Fruit fly (Drosophila melanogaster) whole organism, pupa: Measurements from ENCODE around the gene Eig71Ec.

Experiments used
- CG10348 ChIP-seq: fragments of 200-800 bp; sonication (Bioruptor generic); IDR thresholded peaks from 2 replicates; pipeline ENCODE4 v1.3.6; 2022; ENCODE audit warnings: missing biosample characterization, missing genetic modification characterization
- CG13204 ChIP-seq: fragments of 200-800 bp; sonication (Bioruptor generic); optimal IDR thresholded peaks from 2 replicates; lab custom pipeline; 2018; ENCODE audit warnings: missing biosample characterization, mild to moderate bottlenecking, missing genetic modification characterization, moderate library complexity
- CG14655 ChIP-seq: fragments of 200-800 bp; sonication (Bioruptor generic); optimal IDR thresholded peaks from 3 replicates; lab custom pipeline; 2017; ENCODE audit warnings: mild to moderate bottlenecking, missing biosample characterization, missing genetic modification reagents, missing genetic modification characterization
- CG32121 ChIP-seq: fragments of 200-800 bp; sonication (Bioruptor generic); IDR thresholded peaks from 2 replicates; pipeline ENCODE4 v1.3.6; 2022; ENCODE audit warnings: missing biosample characterization, missing genetic modification characterization
- CG34367 ChIP-seq: fragments of 200-800 bp; sonication (Bioruptor generic); optimal IDR thresholded peaks from 2 replicates; lab custom pipeline; 2018; ENCODE audit warnings: missing biosample characterization, mild to moderate bottlenecking, missing genetic modification characterization
- D1 ChIP-seq: fragments of 200-800 bp; sonication (Bioruptor generic); optimal IDR thresholded peaks from 2 replicates; lab custom pipeline; 2018; ENCODE audit warnings: missing biosample characterization, mild to moderate bottlenecking, missing genetic modification characterization, moderate library complexity
- Pif1A ChIP-seq: fragments of 200-800 bp; sonication (Bioruptor generic); optimal IDR thresholded peaks from 3 replicates; lab custom pipeline; 2016; ENCODE audit warnings: missing biosample characterization, missing genetic modification characterization
- Snoo ChIP-seq: fragments of 200-800 bp; sonication (Bioruptor generic); optimal IDR thresholded peaks from 3 replicates; lab custom pipeline; 2017; ENCODE audit warnings: missing biosample characterization, mild to moderate bottlenecking, missing genetic modification characterization, inconsistent platforms
- gl ChIP-seq: fragments of 200-800 bp; sonication (Bioruptor generic); optimal IDR thresholded peaks from 2 replicates; lab custom pipeline; 2018; ENCODE audit warnings: missing biosample characterization, mild to moderate bottlenecking, missing genetic modification characterization

DNA sequence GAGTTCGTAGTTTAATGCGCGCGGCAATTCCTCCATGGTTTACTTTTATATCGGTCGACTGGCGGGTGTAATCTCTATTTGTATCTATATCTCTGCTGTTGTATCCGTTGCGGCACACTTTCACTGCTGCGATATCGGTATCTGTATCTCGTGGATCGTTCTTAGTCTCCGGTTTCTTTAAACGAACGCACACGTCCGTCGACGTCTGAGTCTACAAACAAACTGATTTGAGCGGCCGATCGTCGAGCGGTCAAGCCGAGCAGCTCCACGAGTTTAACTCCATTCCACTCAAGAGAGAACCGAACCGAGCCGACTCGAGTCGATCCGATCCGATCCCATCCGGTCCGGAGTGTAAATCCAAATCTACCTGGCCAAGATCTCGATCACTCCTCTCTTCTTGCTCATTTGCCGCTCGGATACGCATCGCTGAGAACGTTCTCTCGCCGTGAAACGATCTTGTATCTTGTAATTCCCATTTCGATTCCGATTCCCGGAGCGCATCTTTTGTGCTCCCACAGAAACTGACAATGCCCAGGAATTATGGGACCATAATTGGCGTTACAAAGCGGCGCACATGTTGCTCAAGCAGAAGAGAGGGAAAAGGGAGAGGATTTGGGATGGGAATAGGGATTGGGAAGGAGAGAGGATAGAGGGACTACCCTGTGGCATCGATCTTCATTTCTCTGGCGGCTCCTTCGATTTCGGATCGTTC is 47.7 kb upstream of the Eig71Ec start, which contains the start of gene comm2:
- TF ChIP-seq CG34367 (tag; lab: Kevin White, UChicago) (no peak), gl (tag; lab: Kevin White, UChicago) (no peak), CG14655 (GFP tag; lab: Kevin White, UChicago) (no peak), CG10348 (no peak), CG13204 (GFP tag; lab: Kevin White, UChicago) (peak; percentile 17), D1 (tag; lab: Kevin White, UChicago) (no peak), CG32121 (GFP tag; lab: Robert Waterston, UW) (no peak), Snoo (tag; lab: Kevin White, UChicago) (no peak), Pif1A (GFP tag; lab: Kevin White, UChicago) (no peak)
